Worm (Caenorhabditis elegans): ENCODE results near the gene C01G12.13.
A peak's percentile ranks its signal among the peaks of the same experiment; 100 is the strongest.

C01G12.13 gene

DNA sequence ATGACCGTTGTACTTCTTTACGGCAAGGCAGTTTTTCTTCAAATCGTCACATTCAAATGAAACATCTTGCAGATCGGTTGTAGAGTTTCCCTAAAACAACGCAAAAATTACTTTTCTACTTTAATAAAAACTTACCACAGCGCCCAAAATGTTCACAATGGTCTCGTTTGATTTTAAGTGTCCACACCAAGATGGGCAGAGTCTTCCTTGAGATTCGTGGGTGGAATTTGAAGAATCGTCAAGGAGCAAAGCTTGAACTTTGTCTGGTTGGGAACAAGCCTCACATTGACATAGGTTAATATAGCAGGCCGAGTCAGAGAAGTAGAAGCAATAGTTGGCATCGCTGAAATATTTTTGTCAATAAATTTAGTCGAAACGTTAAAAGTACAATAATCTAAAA is 28.5 kb downstream of the C01G12.13 start:
- no peak for TF ChIP-seq unc-39 (tag; optimal IDR thresholded peaks at IDR 0.05)
- TF ChIP-seq nhr-6 (tag; optimal IDR thresholded peaks at IDR 0.05), result peak; percentile 11

DNA sequence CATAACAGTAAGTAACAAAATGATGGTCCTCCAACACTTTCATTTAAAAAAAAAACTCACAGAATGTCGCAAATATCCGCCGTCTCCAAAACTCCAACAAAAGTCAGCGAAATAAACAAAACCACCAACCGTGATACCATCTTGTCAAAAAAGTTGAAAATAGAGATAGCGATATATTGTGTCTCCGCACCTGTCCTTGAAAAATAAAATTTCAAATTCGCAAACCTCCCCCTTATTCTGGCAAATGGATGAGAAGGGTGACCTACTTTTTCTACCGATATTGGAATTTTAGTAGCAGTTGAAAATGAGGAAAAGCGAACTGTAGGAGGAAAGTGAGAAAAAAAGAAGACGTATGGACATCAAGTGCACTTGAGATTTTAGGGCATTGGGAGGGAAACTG is 28.9 kb downstream of the C01G12.13 start, which contains the start of gene F19H8.2:
F19H8.2 (minus strand) TSS at position 391 of the 400 bp plus-strand sequence.
- TF ChIP-seq sma-3 (GFP tag; optimal IDR thresholded peaks at IDR 0.05) (no peak), ama-1 (optimal IDR thresholded peaks at IDR 0.05) (peak; percentile 53), ceh-16 (tag; optimal IDR thresholded peaks at IDR 0.05) (peak; percentile 31)

DNA sequence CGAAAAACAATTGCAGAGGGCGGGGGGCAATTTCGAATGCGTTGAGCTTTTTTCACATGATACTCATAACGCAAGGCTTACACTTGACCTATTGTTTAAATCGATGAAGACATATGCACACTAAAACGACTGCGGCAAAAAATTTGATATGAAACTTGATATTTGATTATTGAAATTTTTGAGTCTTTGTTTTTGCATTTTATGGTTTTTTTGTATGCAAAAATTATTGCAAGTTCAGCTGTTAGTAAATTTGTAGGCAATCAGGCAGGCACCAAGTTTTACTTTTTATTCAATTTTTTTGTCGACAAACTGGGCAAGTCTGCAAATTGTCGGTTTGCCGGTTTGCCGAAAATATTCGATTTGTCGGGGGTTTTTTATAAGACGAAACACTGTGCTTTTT is 29.6 kb downstream of the C01G12.13 start, which contains the start of gene arl-3:
arl-3 (plus strand) TSS at position 301 of the 400 bp plus-strand sequence.
- no peak for TF ChIP-seq nhr-21 (tag; optimal IDR thresholded peaks at IDR 0.05)
- no peak for TF ChIP-seq unc-55 (GFP tag; optimal IDR thresholded peaks at IDR 0.05)
- TF ChIP-seq fos-1 (tag; optimal IDR thresholded peaks at IDR 0.05), result no peak
- no peak for TF ChIP-seq nhr-6 (tag; optimal IDR thresholded peaks at IDR 0.05)
- no peak for TF ChIP-seq ceh-82 (tag; optimal IDR thresholded peaks at IDR 0.05)
- TF ChIP-seq alr-1 (tag; optimal IDR thresholded peaks at IDR 0.05), result no peak
- TF ChIP-seq skn-1 (tag; optimal IDR thresholded peaks at IDR 0.05), result no peak
- TF ChIP-seq elt-1 (tag; optimal IDR thresholded peaks at IDR 0.05), result no peak
- TF ChIP-seq mbf-1 (tag; optimal IDR thresholded peaks at IDR 0.05), result no peak
- no peak for TF ChIP-seq gmeb-1 (tag; optimal IDR thresholded peaks at IDR 0.05)
- no peak for TF ChIP-seq lin-39 (tag; optimal IDR thresholded peaks at IDR 0.05)
- TF ChIP-seq aly-2 (tag; optimal IDR thresholded peaks at IDR 0.05), result no peak
- no peak for TF ChIP-seq nhr-25 (tag; optimal IDR thresholded peaks at IDR 0.05)
- TF ChIP-seq nhr-23 (tag; optimal IDR thresholded peaks at IDR 0.05), result no peak
- no peak for TF ChIP-seq nhr-10 (tag; optimal IDR thresholded peaks at IDR 0.05)
- TF ChIP-seq nhr-237 (tag; optimal IDR thresholded peaks at IDR 0.05), result no peak
- TF ChIP-seq mab-5 (tag; optimal IDR thresholded peaks at IDR 0.05), result no peak
- TF ChIP-seq nhr-12 (tag; optimal IDR thresholded peaks at IDR 0.05), result no peak

DNA sequence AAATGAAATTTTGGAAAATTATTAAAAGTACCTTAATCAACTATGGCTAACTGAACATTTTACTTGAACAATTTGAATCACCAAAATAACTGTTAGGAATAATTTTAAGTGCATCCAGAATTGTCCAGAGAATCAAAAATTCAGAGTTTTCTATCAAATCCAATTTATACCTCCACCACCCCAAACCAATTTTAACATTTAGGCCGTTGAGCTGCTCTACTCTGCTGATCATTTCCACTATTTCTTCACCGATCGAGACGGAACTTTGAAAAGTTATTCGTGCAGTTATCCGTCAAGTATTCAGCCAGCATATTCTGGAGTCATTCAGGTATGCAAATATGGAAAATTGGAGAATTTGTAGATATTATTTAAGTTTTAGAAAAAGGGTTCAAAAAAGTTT is 32.0 kb downstream of the C01G12.13 start:
- TF ChIP-seq ama-1 (optimal IDR thresholded peaks at IDR 0.05) (peak; percentile 33), nhr-77 (tag; optimal IDR thresholded peaks at IDR 0.05) (no peak)

DNA sequence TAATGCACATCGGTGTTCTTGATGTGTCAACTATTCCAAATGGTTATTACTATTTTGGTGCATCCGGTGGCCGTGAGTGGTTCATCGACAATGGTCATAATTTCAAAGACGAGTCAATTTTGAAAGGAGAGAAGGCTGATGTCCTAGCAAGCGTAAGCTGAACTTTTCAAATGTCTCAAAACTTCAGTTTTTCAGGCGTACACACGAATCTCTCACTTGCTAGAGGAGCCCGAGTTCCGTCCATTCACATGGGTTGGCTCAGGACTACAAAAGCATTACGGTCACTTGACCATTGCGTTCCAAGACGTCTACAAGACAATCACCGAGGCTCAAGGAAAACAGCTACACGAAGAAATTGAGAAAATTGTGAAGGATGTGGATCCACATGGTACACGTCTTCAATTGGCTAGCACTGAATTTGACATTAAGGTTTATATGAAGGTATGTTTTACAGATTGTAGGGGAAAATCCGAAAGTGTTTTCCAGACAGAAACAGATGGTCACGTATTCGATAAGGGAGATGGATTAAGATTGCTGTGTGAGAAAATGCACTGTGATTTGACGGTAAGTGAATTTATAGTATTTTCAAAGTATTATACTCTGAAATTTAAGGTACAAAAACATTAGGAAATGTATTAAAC is 32.9 kb downstream of the C01G12.13 start:
- TF ChIP-seq fos-1 (tag; optimal IDR thresholded peaks at IDR 0.05), result no peak
- TF ChIP-seq ama-1 (optimal IDR thresholded peaks at IDR 0.05), result peak; percentile 1
- no peak for TF ChIP-seq mdl-1 (tag; optimal IDR thresholded peaks at IDR 0.05)

DNA sequence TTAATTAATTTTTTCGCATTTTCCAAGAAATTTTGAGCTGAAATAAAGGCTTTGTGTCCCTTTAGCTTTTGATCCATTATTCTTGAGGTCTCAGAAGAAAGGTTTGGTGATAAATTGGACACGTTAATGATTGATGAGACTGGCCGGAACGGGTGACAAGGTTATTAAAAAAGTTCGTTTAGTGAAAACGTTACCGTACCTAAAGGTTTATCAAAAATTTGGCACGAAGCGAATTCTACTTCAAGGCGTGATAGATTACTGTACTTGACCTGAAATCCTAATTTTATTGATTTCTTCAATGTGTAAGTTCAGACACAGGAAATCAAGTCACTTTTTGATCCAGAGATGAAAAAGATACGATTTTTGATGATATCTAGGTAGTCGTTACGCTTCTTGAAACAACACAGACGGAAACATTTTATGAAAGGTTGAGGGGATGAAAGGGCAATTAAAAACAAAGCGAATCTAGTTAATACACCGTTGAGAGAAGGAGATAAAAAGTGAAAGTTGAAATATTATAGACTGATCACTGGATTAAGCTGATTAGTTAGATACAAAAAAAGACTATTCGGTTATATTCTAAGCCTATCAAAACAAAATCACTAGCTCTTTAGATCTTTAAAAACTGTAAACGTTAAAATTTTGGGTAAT is 34.1 kb downstream of the C01G12.13 start:
- TF ChIP-seq nhr-21 (tag; optimal IDR thresholded peaks at IDR 0.05) (peak; percentile 24), nhr-129 (tag; optimal IDR thresholded peaks at IDR 0.05) (peak; percentile 2), lsy-2 (tag; optimal IDR thresholded peaks at IDR 0.05) (peak in 1 of 2 experiments; percentile 7), blmp-1 (tag; optimal IDR thresholded peaks at IDR 0.05; ENCODE audit: insufficient read depth) (peak; percentile 60), mbf-1 (tag; optimal IDR thresholded peaks at IDR 0.05) (no peak), dmd-4 (tag; optimal IDR thresholded peaks at IDR 0.05) (no peak), ama-1 (optimal IDR thresholded peaks at IDR 0.05) (peak; percentile 67), ztf-11 (tag; optimal IDR thresholded peaks at IDR 0.05) (no peak)

DNA sequence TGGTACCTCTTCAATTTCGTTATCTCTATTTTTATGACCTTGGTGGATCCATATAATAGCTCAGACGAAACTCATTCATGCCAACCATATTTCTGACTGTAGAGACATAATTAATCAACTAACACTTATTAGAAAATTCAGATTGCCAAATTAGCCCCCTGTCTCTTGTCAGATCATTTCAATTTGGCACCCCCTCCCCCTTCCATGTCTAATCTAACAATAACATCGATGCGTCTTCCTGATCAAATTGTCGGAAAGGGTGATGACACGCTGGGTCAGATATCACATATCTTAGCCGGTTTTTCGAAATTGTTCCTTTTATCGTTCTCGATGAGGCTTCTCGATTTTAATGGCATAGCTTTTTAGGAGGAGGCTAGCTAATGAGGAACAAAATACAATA is 34.8 kb downstream of the C01G12.13 start:
- TF ChIP-seq unc-55 (GFP tag; optimal IDR thresholded peaks at IDR 0.05), result no peak
- no peak for TF ChIP-seq mab-5 (tag; optimal IDR thresholded peaks at IDR 0.05)
- no peak for TF ChIP-seq sma-3 (GFP tag; optimal IDR thresholded peaks at IDR 0.05)
- TF ChIP-seq elt-3 (tag; optimal IDR thresholded peaks at IDR 0.05), result no peak
- no peak for TF ChIP-seq mbf-1 (tag; optimal IDR thresholded peaks at IDR 0.05)
- TF ChIP-seq blmp-1 (tag; optimal IDR thresholded peaks at IDR 0.05; ENCODE audit: insufficient read depth), result no peak
- no peak for TF ChIP-seq R02D3.7 (tag; optimal IDR thresholded peaks at IDR 0.05)
- no peak for TF ChIP-seq snpc-4 (tag; optimal IDR thresholded peaks at IDR 0.05)
- TF ChIP-seq nhr-23 (tag; optimal IDR thresholded peaks at IDR 0.05), result no peak
- TF ChIP-seq Y55F3AM.14 (GFP tag; optimal IDR thresholded peaks at IDR 0.05), result no peak
- TF ChIP-seq sem-4 (tag; optimal IDR thresholded peaks at IDR 0.05), result no peak
- no peak for TF ChIP-seq sma-9 (GFP tag; optimal IDR thresholded peaks at IDR 0.05)
- no peak for TF ChIP-seq sma-9 (tag; optimal IDR thresholded peaks at IDR 0.05)
- TF ChIP-seq unc-39 (tag; optimal IDR thresholded peaks at IDR 0.05), result no peak
- TF ChIP-seq nhr-10 (tag; optimal IDR thresholded peaks at IDR 0.05), result no peak
- TF ChIP-seq lin-11 (tag; optimal IDR thresholded peaks at IDR 0.05), result no peak
- no peak for TF ChIP-seq dmd-4 (tag; optimal IDR thresholded peaks at IDR 0.05)

Data from whole organism, L2 larva.